Fruit fly (Drosophila melanogaster): Measurements from ENCODE around the gene CG32266.

dm6 chr3L:3760395-3760997 is 30.1 kb upstream of the CG32266 start:
- TF ChIP-seq pan (optimal IDR thresholded peaks at IDR 0.05): no peak
- TF ChIP-seq CG8478 (optimal IDR thresholded peaks at IDR 0.05): no peak
- no peak for TF ChIP-seq usp (GFP tag; optimal IDR thresholded peaks at IDR 0.05)
- no peak for TF ChIP-seq Dll (optimal IDR thresholded peaks at IDR 0.05)
- no peak for TF ChIP-seq EcR (GFP tag; optimal IDR thresholded peaks at IDR 0.05)
